Fruit fly (Drosophila melanogaster): ENCODE data around the gene Pdha.

Pdha gene

dm6 chrX:4684444-4684924, 17.6 kb upstream of the Pdha start (continued):
- TF ChIP-seq CG2199 (GFP tag; IDR thresholded peaks at IDR 0.05): 0 out of 3 replicates have a peak, but pooled peaks have one; percentile 56
- peak; percentile 46 for TF ChIP-seq en (GFP tag; optimal IDR thresholded peaks at IDR 0.05)
- TF ChIP-seq Stat92E (GFP tag; optimal IDR thresholded peaks at IDR 0.05): no peak
- peak; percentile 20 for TF ChIP-seq ac (GFP tag; optimal IDR thresholded peaks at IDR 0.05)
- TF ChIP-seq CG6765 (GFP tag; optimal IDR thresholded peaks at IDR 0.05): peak; percentile 50
- TF ChIP-seq CG12942 (GFP tag; optimal IDR thresholded peaks at IDR 0.05): peak; percentile 79
- TF ChIP-seq amos (GFP tag; IDR thresholded peaks at IDR 0.05; ENCODE audit: partially characterized antibody): peak; percentile 85
- peak; percentile 47 for TF ChIP-seq wek (GFP tag; optimal IDR thresholded peaks at IDR 0.05)
- peak; percentile 98 for TF ChIP-seq chinmo (GFP tag; IDR thresholded peaks at IDR 0.05; ENCODE audit: partially characterized antibody)
- peak; percentile 71 for TF ChIP-seq kni (GFP tag; optimal IDR thresholded peaks at IDR 0.05)
- peak; percentile 79 for TF ChIP-seq B-H2 (GFP tag; optimal IDR thresholded peaks at IDR 0.05)
- TF ChIP-seq CG9876 (GFP tag; optimal IDR thresholded peaks at IDR 0.05): peak; percentile 84
- TF ChIP-seq stc (GFP tag; IDR thresholded peaks at IDR 0.05): peak; percentile 80
- TF ChIP-seq HHEX (GFP tag; optimal IDR thresholded peaks at IDR 0.05): peak; percentile 81
- TF ChIP-seq ab (GFP tag; optimal IDR thresholded peaks at IDR 0.05): peak; percentile 69
- TF ChIP-seq chm (GFP tag; IDR thresholded peaks at IDR 0.05): peak; percentile 85
- peak; percentile 39; the same call in 1 of the 2 replicates for TF ChIP-seq sim (GFP tag; IDR thresholded peaks at IDR 0.05)
- peak; percentile 77 for TF ChIP-seq CG7357 (GFP tag; IDR thresholded peaks at IDR 0.05)
- TF ChIP-seq cad (GFP tag; optimal IDR thresholded peaks at IDR 0.05): no peak
- TF ChIP-seq HmgD (GFP tag; optimal IDR thresholded peaks at IDR 0.05): peak; percentile 92
- TF ChIP-seq fru (optimal IDR thresholded peaks at IDR 0.05): no peak
- TF ChIP-seq CG13296 (GFP tag; optimal IDR thresholded peaks at IDR 0.05): peak; percentile 77
- TF ChIP-seq Ets65A (GFP tag): peak; percentile 98
- peak; percentile 75 for TF ChIP-seq B-H1 (GFP tag; IDR thresholded peaks at IDR 0.05)
- peak; percentile 98 for TF ChIP-seq CG8478 (optimal IDR thresholded peaks at IDR 0.05)
- TF ChIP-seq CG15514 (GFP tag; optimal IDR thresholded peaks at IDR 0.05): peak; percentile 89
- TF ChIP-seq zen2 (GFP tag; IDR thresholded peaks at IDR 0.05; ENCODE audit: partially characterized antibody): peak; percentile 71; the same call in 2 of the 3 replicates
- TF ChIP-seq tup (GFP tag; optimal IDR thresholded peaks at IDR 0.05): peak; percentile 66
- peak; percentile 69 for TF ChIP-seq aop (GFP tag; IDR thresholded peaks at IDR 0.05)
- TF ChIP-seq CG14965 (GFP tag; optimal IDR thresholded peaks at IDR 0.05; ENCODE audit: borderline replicate concordance): no peak
- peak; percentile 86 for TF ChIP-seq CG1603 (tag; optimal IDR thresholded peaks at IDR 0.05)
- peak; percentile 96 for TF ChIP-seq YL-1 (GFP tag; optimal IDR thresholded peaks at IDR 0.05)
- peak; percentile 55 for TF ChIP-seq az2 (GFP tag; optimal IDR thresholded peaks at IDR 0.05)
- peak; percentile 57 for TF ChIP-seq CG16815 (GFP tag; optimal IDR thresholded peaks at IDR 0.05)
- peak; percentile 45 for TF ChIP-seq CG4854 (GFP tag; optimal IDR thresholded peaks at IDR 0.05)
- TF ChIP-seq lov (optimal IDR thresholded peaks at IDR 0.05): no peak
- TF ChIP-seq lov (GFP tag; IDR thresholded peaks at IDR 0.05): peak; percentile 58; the same call in 1 of the 3 replicates
- no peak for TF ChIP-seq prd (optimal IDR thresholded peaks at IDR 0.05)
- peak; percentile 93 for TF ChIP-seq prd (GFP tag; IDR thresholded peaks at IDR 0.05)
- TF ChIP-seq CG12155 (GFP tag; optimal IDR thresholded peaks at IDR 0.05): peak; percentile 88
- TF ChIP-seq tap (tag; optimal IDR thresholded peaks at IDR 0.05): peak; percentile 67
- TF ChIP-seq BtbVII (GFP tag; optimal IDR thresholded peaks at IDR 0.05): no peak
- TF ChIP-seq ind (GFP tag; optimal IDR thresholded peaks at IDR 0.05): peak; percentile 86
- TF ChIP-seq Oaz (GFP tag; IDR thresholded peaks at IDR 0.05): peak; percentile 84
- peak; percentile 88 for TF ChIP-seq CG14050 (GFP tag; IDR thresholded peaks at IDR 0.05)
- peak; percentile 84 for TF ChIP-seq sisA (GFP tag; IDR thresholded peaks at IDR 0.05)
- peak; percentile 62 for TF ChIP-seq Six4 (GFP tag; optimal IDR thresholded peaks at IDR 0.05)
- peak; percentile 40 for TF ChIP-seq CG5180 (GFP tag; optimal IDR thresholded peaks at IDR 0.05)
- TF ChIP-seq E2f2 (GFP tag; IDR thresholded peaks at IDR 0.05): peak; percentile 73
- peak; percentile 89 for TF ChIP-seq CG16813 (GFP tag; IDR thresholded peaks at IDR 0.05; ENCODE audit: partially characterized antibody)
- TF ChIP-seq dmrt11E (tag; optimal IDR thresholded peaks at IDR 0.05): peak; percentile 58
